Fruit fly (Drosophila melanogaster) whole organism, embryonic: Measurements from ENCODE around the gene CG3517.

ENCODE experiments used
- Antp ChIP-seq: fragments of 200-800 bp; sonication (Bioruptor generic); optimal IDR thresholded peaks from 3 replicates; lab custom pipeline; 2016; ENCODE audit warnings: missing biosample characterization, missing genetic modification characterization
- CG11093 ChIP-seq: fragments of 200-800 bp; sonication (Bioruptor generic); IDR thresholded peaks from 3 replicates; pipeline ENCODE4 v1.3.6; 2022; ENCODE audit warnings: missing biosample characterization, missing genetic modification characterization
- CG12744 ChIP-seq: fragments of 200-800 bp; sonication (Bioruptor generic); optimal IDR thresholded peaks from 2 replicates; lab custom pipeline; 2016; ENCODE audit warnings: missing biosample characterization, missing genetic modification characterization
- CG13287 ChIP-seq: fragments of 200-800 bp; sonication (Bioruptor generic); IDR thresholded peaks from 2 replicates; pipeline ENCODE4 v1.3.6; 2022; ENCODE audit warnings: missing biosample characterization, missing genetic modification characterization; ENCODE audit not compliant: partially characterized antibody
- CG13296 ChIP-seq: fragments of 200-800 bp; sonication (Bioruptor generic); optimal IDR thresholded peaks from 3 replicates; lab custom pipeline; 2018; ENCODE audit warnings: missing biosample characterization, mild to moderate bottlenecking, missing genetic modification characterization
- CG14667 ChIP-seq: fragments of 200-800 bp; sonication (Bioruptor generic); IDR thresholded peaks from 2 replicates; pipeline ENCODE4 v1.3.6; 2022; ENCODE audit warnings: missing biosample characterization, missing genetic modification characterization
- CG1647 ChIP-seq: fragments of 200-800 bp; sonication (Bioruptor generic); optimal IDR thresholded peaks from 3 replicates; lab custom pipeline; 2016; ENCODE audit warnings: missing biosample characterization, missing genetic modification characterization
- CG1832 ChIP-seq: fragments of 200-800 bp; sonication (Bioruptor generic); optimal IDR thresholded peaks from 2 replicates; lab custom pipeline; 2017; ENCODE audit warnings: missing biosample characterization, mild to moderate bottlenecking, missing genetic modification characterization, inconsistent platforms
- CG31441 ChIP-seq: fragments of 200-800 bp; sonication (Bioruptor generic); IDR thresholded peaks from 2 replicates; pipeline ENCODE4 v1.3.6; 2022; ENCODE audit warnings: missing biosample characterization, missing genetic modification characterization
- CG34376 ChIP-seq: fragments of 200-800 bp; sonication (Bioruptor generic); optimal IDR thresholded peaks from 2 replicates; lab custom pipeline; 2018; ENCODE audit warnings: missing biosample characterization, mild to moderate bottlenecking, missing genetic modification characterization
- CG43689 ChIP-seq: fragments of 200-800 bp; sonication (Bioruptor generic); IDR thresholded peaks from 2 replicates; pipeline ENCODE4 v1.3.6; 2022; ENCODE audit warnings: missing biosample characterization, missing genetic modification characterization
- CG5180 ChIP-seq: fragments of 200-800 bp; sonication (Bioruptor generic); optimal IDR thresholded peaks from 3 replicates; lab custom pipeline; 2017; ENCODE audit warnings: missing biosample characterization, missing genetic modification characterization, mild to moderate bottlenecking, moderate library complexity, missing genetic modification reagents
- CG6854 ChIP-seq: fragments of 200-800 bp; sonication (Bioruptor generic); optimal IDR thresholded peaks from 3 replicates; lab custom pipeline; 2017; ENCODE audit warnings: missing biosample characterization, mild to moderate bottlenecking, missing genetic modification characterization
- CG8924 ChIP-seq: fragments of 200-800 bp; optimal IDR thresholded peaks from 3 replicates; lab custom pipeline; 2019; ENCODE audit warnings: missing biosample characterization, mild to moderate bottlenecking, missing genetic modification characterization, moderate library complexity
- Camta ChIP-seq: fragments of 200-800 bp; sonication (Bioruptor generic); optimal IDR thresholded peaks from 2 replicates; lab custom pipeline; 2016; ENCODE audit warnings: missing biosample characterization, missing genetic modification characterization
- Doc3 ChIP-seq: fragments of 200-800 bp; sonication (Bioruptor generic); IDR thresholded peaks from 3 replicates; pipeline ENCODE4 v1.3.6; 2022; ENCODE audit warnings: missing biosample characterization, missing genetic modification characterization; ENCODE audit not compliant: partially characterized antibody
- Fer2 ChIP-seq: fragments of 200-800 bp; sonication (Bioruptor generic); optimal IDR thresholded peaks from 2 replicates; lab custom pipeline; 2018; ENCODE audit warnings: missing biosample characterization, mild to moderate bottlenecking, missing genetic modification characterization, moderate library complexity
- Fer3 ChIP-seq: fragments of 200-800 bp; sonication (Bioruptor generic); optimal IDR thresholded peaks from 2 replicates; lab custom pipeline; 2018; ENCODE audit warnings: missing biosample characterization, mild to moderate bottlenecking, missing genetic modification characterization, moderate library complexity
- H2.0 ChIP-seq: fragments of 200-800 bp; sonication (Bioruptor generic); IDR thresholded peaks from 2 replicates; pipeline ENCODE4 v1.3.6; 2022; ENCODE audit warnings: missing biosample characterization, missing genetic modification characterization
- Hr3 ChIP-seq: fragments of 200-800 bp; sonication (Bioruptor generic); optimal IDR thresholded peaks from 3 replicates; lab custom pipeline; 2016; ENCODE audit warnings: missing biosample characterization, missing genetic modification characterization
- Lhr ChIP-seq: fragments of 200-800 bp; sonication (Bioruptor generic); optimal IDR thresholded peaks from 3 replicates; lab custom pipeline; 2017; ENCODE audit warnings: mild to moderate bottlenecking, missing biosample characterization, missing genetic modification reagents, missing genetic modification characterization
- MESR4 ChIP-seq: fragments of 200-800 bp; sonication (Bioruptor generic); optimal IDR thresholded peaks from 2 replicates; lab custom pipeline; 2018; ENCODE audit warnings: missing biosample characterization, mild to moderate bottlenecking, missing genetic modification characterization, moderate library complexity
- Ptx1 ChIP-seq: fragments of 200-800 bp; sonication (Bioruptor generic); IDR thresholded peaks from 2 replicates; pipeline ENCODE4 v1.3.6; 2022; ENCODE audit warnings: missing biosample characterization, missing genetic modification characterization
- Scr ChIP-seq: fragments of 200-800 bp; sonication (Bioruptor generic); IDR thresholded peaks from 2 replicates; pipeline ENCODE4 v1.3.6; 2022; ENCODE audit warnings: missing biosample characterization, missing genetic modification characterization; ENCODE audit not compliant: partially characterized antibody
- Six4 ChIP-seq: fragments of 200-800 bp; sonication (Bioruptor generic); optimal IDR thresholded peaks from 2 replicates; lab custom pipeline; 2016; ENCODE audit warnings: missing biosample characterization, missing genetic modification characterization
- Stat92E ChIP-seq, 3 experiments: fragments of >200 bp in 2 of 3; fragments of 200-800 bp in 1 of 3; sonication (Bioruptor generic) in 1 of 3; optimal IDR thresholded peaks; 2 replicates each; lab custom pipeline; 2017 to 2019; ENCODE audit warnings: missing biosample characterization in 3 of 3, missing genetic modification characterization in 3 of 3, mild to moderate bottlenecking in 1 of 3, moderate library complexity in 1 of 3
- Xbp1 ChIP-seq: fragments of 200-800 bp; sonication (Bioruptor generic); optimal IDR thresholded peaks from 3 replicates; lab custom pipeline; 2016; ENCODE audit warnings: missing biosample characterization, mild to moderate bottlenecking, missing genetic modification characterization
- bab2 ChIP-seq: fragments of 200-800 bp; sonication (Bioruptor generic); optimal IDR thresholded peaks from 2 replicates; lab custom pipeline; 2016; ENCODE audit warnings: missing biosample characterization, missing genetic modification characterization
- dimm ChIP-seq: fragments of 200-800 bp; sonication (Bioruptor generic); IDR thresholded peaks from 2 replicates; pipeline ENCODE4 v1.3.6; 2022; ENCODE audit warnings: missing biosample characterization, missing genetic modification characterization
- fru ChIP-seq: fragments of >200 bp; optimal IDR thresholded peaks from 2 replicates; lab custom pipeline; 2017
- gro ChIP-seq: fragments of 200-800 bp; sonication (Bioruptor generic); optimal IDR thresholded peaks from 2 replicates; lab custom pipeline; 2016; ENCODE audit warnings: missing biosample characterization, missing genetic modification characterization
- gt ChIP-seq: fragments of 200-800 bp; sonication (Bioruptor generic); IDR thresholded peaks from 2 replicates; pipeline ENCODE4 v1.3.6; 2022; ENCODE audit warnings: missing biosample characterization, missing genetic modification characterization
- hb ChIP-seq: fragments of 200-800 bp; sonication (Bioruptor generic); IDR thresholded peaks from 3 replicates; pipeline ENCODE4 v1.3.6; 2022; ENCODE audit warnings: missing biosample characterization, missing genetic modification characterization; ENCODE audit not compliant: partially characterized antibody
- her ChIP-seq: fragments of 200-800 bp; sonication (Bioruptor generic); optimal IDR thresholded peaks from 2 replicates; lab custom pipeline; 2016; ENCODE audit warnings: missing biosample characterization, missing genetic modification characterization
- insv ChIP-seq, 2 experiments: fragments of 200-800 bp; sonication (Bioruptor generic); optimal IDR thresholded peaks; 3 replicates each; lab custom pipeline; 2016 to 2018; ENCODE audit warnings: missing biosample characterization in 2 of 2, missing genetic modification characterization in 2 of 2
- jing ChIP-seq: fragments of 200-800 bp; sonication (Bioruptor generic); optimal IDR thresholded peaks from 2 replicates; lab custom pipeline; 2018; ENCODE audit warnings: missing biosample characterization, mild to moderate bottlenecking, missing genetic modification characterization
- kah ChIP-seq: fragments of 200-800 bp; sonication (Bioruptor generic); optimal IDR thresholded peaks from 2 replicates; lab custom pipeline; 2018; ENCODE audit warnings: missing biosample characterization, mild to moderate bottlenecking, missing genetic modification characterization
- kay ChIP-seq: fragments of 200-800 bp; sonication (Bioruptor generic); optimal IDR thresholded peaks from 2 replicates; lab custom pipeline; 2016; ENCODE audit warnings: missing biosample characterization, missing genetic modification characterization
- klu ChIP-seq: fragments of 200-800 bp; sonication (Bioruptor generic); IDR thresholded peaks from 2 replicates; pipeline ENCODE4 v1.3.6; 2022; ENCODE audit warnings: missing biosample characterization, missing genetic modification characterization
- kni ChIP-seq: fragments of 200-800 bp; sonication (Bioruptor generic); optimal IDR thresholded peaks from 3 replicates; lab custom pipeline; 2017; ENCODE audit warnings: mild to moderate bottlenecking, missing biosample characterization, missing genetic modification reagents, missing genetic modification characterization
- lmd ChIP-seq: fragments of 200-800 bp; sonication (Bioruptor generic); IDR thresholded peaks from 2 replicates; pipeline ENCODE4 v1.3.6; 2022; ENCODE audit warnings: missing biosample characterization, missing genetic modification characterization
- mld ChIP-seq: fragments of 200-800 bp; sonication (Bioruptor generic); IDR thresholded peaks from 3 replicates; pipeline ENCODE4 v1.3.6; 2022; ENCODE audit warnings: missing biosample characterization, missing genetic modification characterization; ENCODE audit not compliant: partially characterized antibody
- nau ChIP-seq: fragments of 200-800 bp; sonication (Bioruptor generic); optimal IDR thresholded peaks from 3 replicates; lab custom pipeline; 2017; ENCODE audit warnings: missing biosample characterization, mild to moderate bottlenecking, missing genetic modification characterization, missing genetic modification reagents
- org-1 ChIP-seq: fragments of 200-800 bp; sonication (Bioruptor generic); optimal IDR thresholded peaks from 2 replicates; lab custom pipeline; 2017; ENCODE audit warnings: missing biosample characterization, missing genetic modification characterization
- ranshi ChIP-seq: fragments of 200-800 bp; sonication (Bioruptor generic); IDR thresholded peaks from 2 replicates; pipeline ENCODE4 v1.3.6; 2022; ENCODE audit warnings: missing biosample characterization, missing genetic modification characterization
- repo ChIP-seq: fragments of 200-800 bp; sonication (Bioruptor generic); optimal IDR thresholded peaks from 2 replicates; lab custom pipeline; 2016; ENCODE audit warnings: missing biosample characterization, missing genetic modification characterization
- slou ChIP-seq: fragments of 200-800 bp; sonication (Bioruptor generic); optimal IDR thresholded peaks from 3 replicates; lab custom pipeline; 2016; ENCODE audit warnings: missing biosample characterization, missing genetic modification characterization
- sob ChIP-seq: fragments of 200-800 bp; sonication (Bioruptor generic); IDR thresholded peaks from 2 replicates; pipeline ENCODE4 v1.3.6; 2022; ENCODE audit warnings: missing biosample characterization, missing genetic modification characterization
- tup ChIP-seq: fragments of 200-800 bp; sonication (Bioruptor generic); optimal IDR thresholded peaks from 2 replicates; lab custom pipeline; 2016; ENCODE audit warnings: missing biosample characterization, mild to moderate bottlenecking, missing genetic modification characterization, moderate library complexity
- wek ChIP-seq: fragments of 200-800 bp; sonication (Bioruptor generic); optimal IDR thresholded peaks from 3 replicates; lab custom pipeline; 2018; ENCODE audit warnings: missing biosample characterization, mild to moderate bottlenecking, missing genetic modification characterization, moderate library complexity

Gene CG3517

DNA sequence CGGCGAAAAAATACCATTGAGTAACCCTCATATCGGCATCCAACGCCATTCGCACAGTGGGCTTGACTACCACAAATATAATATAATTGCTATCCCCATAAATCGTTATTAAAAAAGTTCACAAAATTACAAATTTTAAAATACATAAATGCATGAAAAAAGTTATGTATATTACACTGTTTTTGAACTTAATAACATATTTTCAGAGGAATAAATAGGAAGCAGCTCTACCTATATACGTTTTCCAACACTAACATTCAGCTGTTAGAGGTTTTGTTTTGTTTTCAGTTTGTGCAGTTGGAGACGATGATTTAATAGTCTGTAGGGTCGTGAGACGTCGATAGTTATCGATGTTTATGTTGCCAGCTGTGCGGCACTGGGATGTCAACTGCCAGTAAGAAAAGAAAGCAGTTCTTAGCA lies 21.9 kb downstream of the CG3517 start, which contains the start of the genes Ino80 and Aptx (continued):
- TF ChIP-seq CG14667 (GFP tag; lab: Robert Waterston, UW) = peak; percentile 93
- TF ChIP-seq slou (GFP tag; lab: Kevin White, UChicago) = peak; percentile 91
- TF ChIP-seq kay (GFP tag; lab: Kevin White, UChicago) = peak; percentile 92
- TF ChIP-seq her (GFP tag; lab: Kevin White, UChicago) = peak; percentile 77
- TF ChIP-seq fru (lab: Kevin White, UChicago) = no peak
- TF ChIP-seq mld = peak; percentile 81
- TF ChIP-seq CG5180 (GFP tag; lab: Kevin White, UChicago) = no peak
- TF ChIP-seq gro (GFP tag; lab: Kevin White, UChicago) = peak; percentile 75
- peak; percentile 83 for TF ChIP-seq Lhr (GFP tag; lab: Kevin White, UChicago)
- no peak for TF ChIP-seq kni (GFP tag; lab: Kevin White, UChicago)
- peak; percentile 65 for TF ChIP-seq wek (GFP tag; lab: Kevin White, UChicago)
- TF ChIP-seq CG1647 (GFP tag; lab: Kevin White, UChicago) = peak; percentile 94
- TF ChIP-seq sob (GFP tag; lab: Robert Waterston, UW) = peak; percentile 96
- peak; percentile 91 for TF ChIP-seq Fer3 (tag; lab: Kevin White, UChicago)
- TF ChIP-seq CG13287 (GFP tag; lab: Robert Waterston, UW) = peak; percentile 91
- TF ChIP-seq Scr (GFP tag; lab: Robert Waterston, UW) = peak; percentile 96
- TF ChIP-seq repo (GFP tag; lab: Kevin White, UChicago) = peak; percentile 77
- peak; percentile 84 for TF ChIP-seq org-1 (GFP tag; lab: Kevin White, UChicago)
- peak; percentile 90 for TF ChIP-seq jing (GFP tag; lab: Kevin White, UChicago)
- peak; percentile 88 for TF ChIP-seq Camta (GFP tag; lab: Kevin White, UChicago)
- TF ChIP-seq CG1832 = no peak
- TF ChIP-seq bab2 (GFP tag; lab: Kevin White, UChicago) = peak; percentile 95
- peak; percentile 88 for TF ChIP-seq Fer2 (tag; lab: Kevin White, UChicago)
- TF ChIP-seq ranshi = peak; percentile 93
- peak; percentile 94 for TF ChIP-seq Six4 (GFP tag; lab: Kevin White, UChicago)
- TF ChIP-seq CG6854 (GFP tag; lab: Kevin White, UChicago) = peak; percentile 71
- TF ChIP-seq Stat92E (GFP tag; optimal IDR thresholded peaks at IDR 0.05; lab: Kevin White, UChicago) = peak in 1 of 3 experiments; percentile 66
- no peak for TF ChIP-seq CG13296
- TF ChIP-seq dimm = peak; percentile 78
- TF ChIP-seq tup (GFP tag; lab: Kevin White, UChicago) = peak; percentile 83
- TF ChIP-seq klu = peak; percentile 94
- TF ChIP-seq MESR4 (GFP tag; lab: Kevin White, UChicago) = peak; percentile 8
- TF ChIP-seq Xbp1 (GFP tag; lab: Kevin White, UChicago) = peak; percentile 97
- peak; percentile 85 for TF ChIP-seq Doc3 (GFP tag; lab: Robert Waterston, UW)
- peak; percentile 95 for TF ChIP-seq lmd (GFP tag; lab: Robert Waterston, UW)
- TF ChIP-seq Ptx1 (GFP tag; lab: Robert Waterston, UW) = peak; percentile 97
- peak; percentile 73 for TF ChIP-seq CG34376 (GFP tag; lab: Kevin White, UChicago)
- TF ChIP-seq CG43689 (GFP tag; lab: Robert Waterston, UW) = peak; percentile 81
- TF ChIP-seq Antp (GFP tag; lab: Kevin White, UChicago) = peak; percentile 92
- TF ChIP-seq CG11093 (GFP tag; lab: Robert Waterston, UW) = peak; percentile 90
- peak; percentile 89 for TF ChIP-seq H2.0 (GFP tag; lab: Robert Waterston, UW)
- peak; percentile 93 for TF ChIP-seq CG8924
- peak; percentile 38 for TF ChIP-seq nau (GFP tag; lab: Kevin White, UChicago)
- peak; percentile 87 for TF ChIP-seq gt (GFP tag; lab: Robert Waterston, UW)
- peak; percentile 55 for TF ChIP-seq kah (GFP tag; lab: Kevin White, UChicago)
- TF ChIP-seq hb (GFP tag; lab: Robert Waterston, UW) = peak; percentile 90
- peak; percentile 87 for TF ChIP-seq CG12744 (GFP tag; lab: Kevin White, UChicago)
- peak; percentile 97 for TF ChIP-seq Hr3 (GFP tag; lab: Kevin White, UChicago)
- no peak; the same call in 1 of the 2 replicates for TF ChIP-seq CG31441 (GFP tag; lab: Robert Waterston, UW)
- peak in 1 of 2 experiments; percentile 68 for TF ChIP-seq insv (GFP tag; optimal IDR thresholded peaks at IDR 0.05; lab: Kevin White, UChicago)
